Fruit fly (Drosophila melanogaster) whole organism, embryonic: Measurements from ENCODE around the gene nop5.

ENCODE experiments used
- ATbp ChIP-seq: fragments of 200-800 bp; sonication (Bioruptor generic); optimal IDR thresholded peaks from 2 replicates; lab custom pipeline; 2017; ENCODE audit warnings: missing biosample characterization, mild to moderate bottlenecking, missing genetic modification characterization, missing genetic modification reagents
- Bdp1 ChIP-seq: fragments of 200-800 bp; sonication (Bioruptor generic); optimal IDR thresholded peaks from 3 replicates; lab custom pipeline; 2016; ENCODE audit warnings: missing biosample characterization, missing genetic modification characterization
- Bteb2 ChIP-seq: fragments of 200-800 bp; sonication (Bioruptor generic); optimal IDR thresholded peaks from 2 replicates; lab custom pipeline; 2016; ENCODE audit warnings: missing biosample characterization, missing genetic modification characterization
- CG1024 ChIP-seq: fragments of 200-800 bp; sonication (Bioruptor generic); IDR thresholded peaks from 2 replicates; pipeline ENCODE4 v1.3.6; 2022; ENCODE audit warnings: missing biosample characterization, missing genetic modification characterization
- CG11696 ChIP-seq: fragments of 200-800 bp; sonication (Bioruptor generic); IDR thresholded peaks from 2 replicates; pipeline ENCODE4 v1.3.6; 2022; ENCODE audit warnings: missing biosample characterization, missing genetic modification characterization
- CG14667 ChIP-seq: fragments of 200-800 bp; sonication (Bioruptor generic); IDR thresholded peaks from 2 replicates; pipeline ENCODE4 v1.3.6; 2022; ENCODE audit warnings: missing biosample characterization, missing genetic modification characterization
- CG15073 ChIP-seq: fragments of 200-800 bp; sonication (Bioruptor generic); optimal IDR thresholded peaks from 2 replicates; lab custom pipeline; 2016; ENCODE audit warnings: missing biosample characterization, missing genetic modification characterization
- CG15479 ChIP-seq: fragments of 200-800 bp; sonication (Bioruptor generic); optimal IDR thresholded peaks from 3 replicates; lab custom pipeline; 2019; ENCODE audit warnings: missing biosample characterization, mild to moderate bottlenecking, missing genetic modification characterization, moderate library complexity
- CG15514 ChIP-seq: fragments of 200-800 bp; sonication (Bioruptor generic); optimal IDR thresholded peaks from 3 replicates; lab custom pipeline; 2017; ENCODE audit warnings: missing biosample characterization, missing genetic modification characterization, mild to moderate bottlenecking, moderate library complexity, missing genetic modification reagents
- CG15696 ChIP-seq: fragments of 200-800 bp; sonication (Bioruptor generic); optimal IDR thresholded peaks from 2 replicates; lab custom pipeline; 2019; ENCODE audit warnings: missing biosample characterization, mild to moderate bottlenecking, missing genetic modification characterization, moderate library complexity
- CG1647 ChIP-seq: fragments of 200-800 bp; sonication (Bioruptor generic); optimal IDR thresholded peaks from 3 replicates; lab custom pipeline; 2016; ENCODE audit warnings: missing biosample characterization, missing genetic modification characterization
- CG16813 ChIP-seq: fragments of 200-800 bp; sonication (Bioruptor generic); IDR thresholded peaks from 3 replicates; pipeline ENCODE4 v1.3.6; 2022; ENCODE audit warnings: missing biosample characterization, missing genetic modification characterization; ENCODE audit not compliant: partially characterized antibody
- CG2875 ChIP-seq: fragments of 200-800 bp; sonication (Bioruptor generic); optimal IDR thresholded peaks from 2 replicates; lab custom pipeline; 2017; ENCODE audit warnings: missing biosample characterization, mild to moderate bottlenecking, missing genetic modification characterization, missing genetic modification reagents
- CG30020 ChIP-seq: fragments of 200-800 bp; optimal IDR thresholded peaks from 2 replicates; lab custom pipeline; 2019; ENCODE audit warnings: missing biosample characterization, mild to moderate bottlenecking, missing genetic modification characterization, moderate library complexity
- CG31441 ChIP-seq: fragments of 200-800 bp; sonication (Bioruptor generic); IDR thresholded peaks from 2 replicates; pipeline ENCODE4 v1.3.6; 2022; ENCODE audit warnings: missing biosample characterization, missing genetic modification characterization
- CG32767 ChIP-seq: fragments of 200-800 bp; sonication (Bioruptor generic); IDR thresholded peaks from 2 replicates; pipeline ENCODE4 v1.3.6; 2022; ENCODE audit warnings: missing biosample characterization, missing genetic modification characterization
- CG32772 ChIP-seq: fragments of 200-800 bp; sonication (Bioruptor generic); IDR thresholded peaks from 2 replicates; pipeline ENCODE4 v1.3.6; 2022; ENCODE audit warnings: missing biosample characterization, missing genetic modification characterization
- CG4854 ChIP-seq: fragments of 200-800 bp; sonication (Bioruptor generic); optimal IDR thresholded peaks from 2 replicates; lab custom pipeline; 2016; ENCODE audit warnings: missing biosample characterization, missing genetic modification characterization, inconsistent platforms
- CG7357 ChIP-seq: fragments of 200-800 bp; sonication (Bioruptor generic); IDR thresholded peaks from 3 replicates; pipeline ENCODE4 v1.3.6; 2022; ENCODE audit warnings: missing biosample characterization, missing genetic modification characterization
- CG8290 ChIP-seq, 3 experiments: fragments of 200-800 bp; sonication (Bioruptor generic); optimal IDR thresholded peaks; 2 replicates each; lab custom pipeline; 2016 to 2019; ENCODE audit warnings: missing biosample characterization in 3 of 3, missing genetic modification characterization in 3 of 3, mild to moderate bottlenecking in 2 of 3, moderate library complexity in 1 of 3
- CG9817 ChIP-seq: fragments of 200-800 bp; sonication (Bioruptor generic); optimal IDR thresholded peaks from 2 replicates; lab custom pipeline; 2018; ENCODE audit warnings: missing biosample characterization, mild to moderate bottlenecking, missing genetic modification characterization, moderate library complexity
- CkIIα-i1 ChIP-seq: fragments of 200-800 bp; sonication (Bioruptor generic); IDR thresholded peaks from 2 replicates; pipeline ENCODE4 v1.3.6; 2022; ENCODE audit warnings: missing biosample characterization, missing genetic modification characterization
- Dip3 ChIP-seq: fragments of 200-800 bp; sonication (Bioruptor generic); optimal IDR thresholded peaks from 3 replicates; lab custom pipeline; 2016; ENCODE audit warnings: missing biosample characterization, missing genetic modification characterization
- Fer2 ChIP-seq: fragments of 200-800 bp; sonication (Bioruptor generic); optimal IDR thresholded peaks from 2 replicates; lab custom pipeline; 2018; ENCODE audit warnings: missing biosample characterization, mild to moderate bottlenecking, missing genetic modification characterization, moderate library complexity
- GATAe ChIP-seq: fragments of 200-800 bp; sonication (Bioruptor generic); conservative IDR thresholded peaks from 2 replicates; pipeline ENCODE4 v1.3.6; 2022; ENCODE audit warnings: missing biosample characterization, missing genetic modification characterization
- Gug ChIP-seq: fragments of 200-800 bp; sonication (Bioruptor generic); IDR thresholded peaks from 4 replicates; pipeline ENCODE4 v1.3.6; 2022; ENCODE audit warnings: missing biosample characterization, missing genetic modification characterization
- HHEX ChIP-seq: fragments of 200-800 bp; sonication (Bioruptor generic); optimal IDR thresholded peaks from 3 replicates; lab custom pipeline; 2017; ENCODE audit warnings: missing biosample characterization, mild to moderate bottlenecking, missing genetic modification characterization, missing genetic modification reagents
- NC2β ChIP-seq: fragments of 200-800 bp; sonication (Bioruptor generic); optimal IDR thresholded peaks from 2 replicates; lab custom pipeline; 2016; ENCODE audit warnings: missing biosample characterization, missing genetic modification characterization
- Nf-YA ChIP-seq: fragments of 200-800 bp; sonication (Bioruptor generic); IDR thresholded peaks from 2 replicates; pipeline ENCODE4 v1.3.6; 2022; ENCODE audit warnings: missing biosample characterization, missing genetic modification characterization
- NfI ChIP-seq: fragments of 200-800 bp; sonication (Bioruptor generic); optimal IDR thresholded peaks from 3 replicates; lab custom pipeline; 2018; ENCODE audit warnings: missing biosample characterization, mild to moderate bottlenecking, missing genetic modification characterization, moderate library complexity
- Sry-β ChIP-seq: fragments of 200-800 bp; sonication (Bioruptor generic); optimal IDR thresholded peaks from 2 replicates; lab custom pipeline; 2018; ENCODE audit warnings: missing biosample characterization, mild to moderate bottlenecking, missing genetic modification characterization, moderate library complexity
- Vsx1 ChIP-seq: fragments of 200-800 bp; sonication (Bioruptor generic); optimal IDR thresholded peaks from 2 replicates; lab custom pipeline; 2017; ENCODE audit warnings: missing biosample characterization, mild to moderate bottlenecking, missing genetic modification characterization, missing genetic modification reagents
- ap ChIP-seq: fragments of 200-800 bp; sonication (Bioruptor generic); IDR thresholded peaks from 2 replicates; pipeline ENCODE4 v1.3.6; 2022; ENCODE audit warnings: missing biosample characterization, missing genetic modification characterization
- bowl ChIP-seq: fragments of 200-800 bp; sonication (Bioruptor generic); IDR thresholded peaks from 2 replicates; pipeline ENCODE4 v1.3.6; 2022; ENCODE audit warnings: missing biosample characterization, missing genetic modification characterization
- danr ChIP-seq: fragments of 200-800 bp; sonication (Bioruptor generic); IDR thresholded peaks from 2 replicates; pipeline ENCODE4 v1.3.6; 2022; ENCODE audit warnings: missing biosample characterization, missing genetic modification characterization
- emc ChIP-seq: fragments of 200-800 bp; sonication (Bioruptor generic); optimal IDR thresholded peaks from 2 replicates; lab custom pipeline; 2016; ENCODE audit warnings: missing biosample characterization, missing genetic modification characterization
- eyg ChIP-seq: fragments of 200-800 bp; sonication (Bioruptor generic); optimal IDR thresholded peaks from 3 replicates; lab custom pipeline; 2016; ENCODE audit warnings: missing biosample characterization, missing genetic modification characterization
- grn ChIP-seq: fragments of 200-800 bp; sonication (Bioruptor generic); optimal IDR thresholded peaks from 3 replicates; lab custom pipeline; 2017; ENCODE audit warnings: missing biosample characterization, missing genetic modification characterization
- gsb ChIP-seq: fragments of 200-800 bp; sonication (Bioruptor generic); IDR thresholded peaks from 2 replicates; pipeline ENCODE4 v1.3.6; 2022; ENCODE audit warnings: missing biosample characterization, missing genetic modification characterization
- hbn ChIP-seq: fragments of 200-800 bp; sonication (Bioruptor generic); IDR thresholded peaks from 2 replicates; pipeline ENCODE4 v1.3.6; 2022; ENCODE audit warnings: missing biosample characterization, missing genetic modification characterization; ENCODE audit not compliant: partially characterized antibody
- nom ChIP-seq: fragments of 200-800 bp; sonication (Bioruptor generic); optimal IDR thresholded peaks from 2 replicates; lab custom pipeline; 2017; ENCODE audit warnings: missing biosample characterization, missing genetic modification characterization, mild to moderate bottlenecking, moderate library complexity, missing genetic modification reagents
- p53 ChIP-seq: fragments of 200-800 bp; sonication (Bioruptor generic); optimal IDR thresholded peaks from 2 replicates; lab custom pipeline; 2016; ENCODE audit warnings: missing biosample characterization, missing genetic modification characterization
- peb ChIP-seq: fragments of 200-800 bp; sonication (Bioruptor generic); IDR thresholded peaks from 2 replicates; pipeline ENCODE4 v1.3.6; 2022; ENCODE audit warnings: missing biosample characterization, missing genetic modification characterization
- ro ChIP-seq: fragments of 200-800 bp; sonication (Bioruptor generic); IDR thresholded peaks from 2 replicates; pipeline ENCODE4 v1.3.6; 2022; ENCODE audit warnings: missing biosample characterization, missing genetic modification characterization
- sc ChIP-seq, 3 experiments: fragments of >200 bp in 2 of 3; fragments of 200-800 bp in 1 of 3; sonication (Bioruptor generic) in 1 of 3; optimal IDR thresholded peaks; 2 replicates in 2 of 3; 3 replicates in 1 of 3; lab custom pipeline; 2017; ENCODE audit warnings: mild to moderate bottlenecking in 1 of 3, missing biosample characterization in 1 of 3, missing genetic modification characterization in 1 of 3, missing genetic modification reagents in 1 of 3
- schlank ChIP-seq: fragments of 200-800 bp; sonication (Bioruptor generic); optimal IDR thresholded peaks from 2 replicates; lab custom pipeline; 2018; ENCODE audit warnings: missing biosample characterization, mild to moderate bottlenecking, missing genetic modification characterization
- seq ChIP-seq: fragments of 200-800 bp; sonication (Bioruptor generic); IDR thresholded peaks from 2 replicates; pipeline ENCODE4 v1.3.6; 2022; ENCODE audit warnings: missing biosample characterization, missing genetic modification characterization
- sim ChIP-seq: fragments of 200-800 bp; sonication (Bioruptor generic); IDR thresholded peaks from 2 replicates; pipeline ENCODE4 v1.3.6; 2022; ENCODE audit warnings: missing biosample characterization, missing genetic modification characterization
- tup ChIP-seq: fragments of 200-800 bp; sonication (Bioruptor generic); optimal IDR thresholded peaks from 2 replicates; lab custom pipeline; 2016; ENCODE audit warnings: missing biosample characterization, mild to moderate bottlenecking, missing genetic modification characterization, moderate library complexity
- zfh2 ChIP-seq: fragments of 200-800 bp; sonication (Bioruptor generic); optimal IDR thresholded peaks from 2 replicates; lab custom pipeline; 2016; ENCODE audit warnings: missing biosample characterization, missing genetic modification characterization

The nop5 gene

dm6 chr2L:6918517-6919202 lies at the start of gene nop5 (continued):
- TF ChIP-seq GATAe (GFP tag; lab: Robert Waterston, UW) (no peak), CG15479 (GFP tag; lab: Kevin White, UChicago) (no peak), Vsx1 (GFP tag; lab: Kevin White, UChicago) (no peak), Bdp1 (no peak), sc (optimal IDR thresholded peaks at IDR 0.05; lab: Kevin White, UChicago) (no peak), sc (GFP tag; optimal IDR thresholded peaks at IDR 0.05; lab: Kevin White, UChicago) (no peak), CG1647 (no peak), emc (GFP tag; lab: Kevin White, UChicago) (no peak), Dip3 (GFP tag; lab: Kevin White, UChicago) (no peak), Gug (GFP tag; lab: Robert Waterston, UW) (no peak), HHEX (peak; percentile 78), CG32772 (no peak), CG8290 (GFP tag; optimal IDR thresholded peaks at IDR 0.05; lab: Kevin White, UChicago) (peak; percentile 19), CG8290 (tag; optimal IDR thresholded peaks at IDR 0.05; lab: Kevin White, UChicago) (no peak), eyg (GFP tag; lab: Kevin White, UChicago) (no peak), CG15696 (tag; lab: Kevin White, UChicago) (peak; percentile 65), CG1024 (GFP tag; lab: Robert Waterston, UW) (no peak), ro (no peak), schlank (tag; lab: Kevin White, UChicago) (no peak), CkIIα-i1 (GFP tag; lab: Robert Waterston, UW) (no peak), CG7357 (GFP tag; lab: Robert Waterston, UW) (no peak), bowl (GFP tag; lab: Robert Waterston, UW) (no peak), NC2β (GFP tag; lab: Kevin White, UChicago) (no peak), CG15073 (GFP tag; lab: Kevin White, UChicago) (no peak), nom (GFP tag; lab: Kevin White, UChicago) (peak; percentile 19), grn (GFP tag; lab: Kevin White, UChicago) (no peak), CG16813 (GFP tag; lab: Robert Waterston, UW) (no peak), NfI (GFP tag; lab: Kevin White, UChicago) (peak; percentile 76), CG4854 (GFP tag; lab: Kevin White, UChicago) (no peak), CG31441 (peak; percentile 12; the same call in 1 of the 2 replicates), Nf-YA (GFP tag; lab: Robert Waterston, UW) (no peak), Sry-β (GFP tag; lab: Kevin White, UChicago) (peak; percentile 28), CG9817 (tag; lab: Kevin White, UChicago) (peak; percentile 69), tup (no peak), Fer2 (peak; percentile 40), seq (GFP tag; lab: Robert Waterston, UW) (no peak), CG30020 (tag; lab: Kevin White, UChicago) (peak; percentile 50), CG2875 (GFP tag; lab: Kevin White, UChicago) (peak; percentile 39), CG11696 (no peak), ATbp (GFP tag; lab: Kevin White, UChicago) (no peak), sim (GFP tag; lab: Robert Waterston, UW) (no peak), gsb (no peak), Bteb2 (GFP tag; lab: Kevin White, UChicago) (no peak), danr (GFP tag; lab: Robert Waterston, UW) (no peak), hbn (no peak), CG14667 (GFP tag; lab: Robert Waterston, UW) (no peak), p53 (no peak), peb (GFP tag; lab: Robert Waterston, UW) (no peak), ap (GFP tag; lab: Robert Waterston, UW) (no peak), CG15514 (GFP tag; lab: Kevin White, UChicago) (peak; percentile 27), zfh2 (GFP tag; lab: Kevin White, UChicago) (no peak), CG32767 (no peak)
